Fruit fly (Drosophila melanogaster) whole organism, embryonic: ENCODE data around the gene CG12171.

Source experiments
- Asciz ChIP-seq: fragments of 200-800 bp; sonication (Bioruptor generic); optimal IDR thresholded peaks from 2 replicates; lab custom pipeline; 2017; ENCODE audit warnings: missing biosample characterization, mild to moderate bottlenecking, missing genetic modification characterization, missing genetic modification reagents
- Atf6 ChIP-seq: fragments of 200-800 bp; sonication (Bioruptor generic); IDR thresholded peaks from 2 replicates; pipeline ENCODE4 v1.3.6; 2022; ENCODE audit warnings: missing biosample characterization, missing genetic modification characterization
- B-H2 ChIP-seq: fragments of 200-800 bp; sonication (Bioruptor generic); optimal IDR thresholded peaks from 2 replicates; lab custom pipeline; 2018; ENCODE audit warnings: missing biosample characterization, mild to moderate bottlenecking, missing genetic modification characterization
- CG14965 ChIP-seq: fragments of 200-800 bp; sonication (Bioruptor generic); optimal IDR thresholded peaks from 2 replicates; lab custom pipeline; 2016; ENCODE audit warnings: missing biosample characterization, missing genetic modification characterization, borderline replicate concordance
- CG15269 ChIP-seq: fragments of 200-800 bp; sonication (Bioruptor generic); optimal IDR thresholded peaks from 2 replicates; lab custom pipeline; 2018; ENCODE audit warnings: missing biosample characterization, mild to moderate bottlenecking, missing genetic modification characterization, moderate library complexity
- CG17186 ChIP-seq: fragments of 200-800 bp; sonication (Bioruptor generic); optimal IDR thresholded peaks from 3 replicates; lab custom pipeline; 2017; ENCODE audit warnings: missing biosample characterization, missing genetic modification reagents, missing genetic modification characterization
- CG17568 ChIP-seq: fragments of 200-800 bp; sonication (Bioruptor generic); optimal IDR thresholded peaks from 2 replicates; lab custom pipeline; 2018; ENCODE audit warnings: missing biosample characterization, mild to moderate bottlenecking, missing genetic modification characterization, moderate library complexity
- CG17612 ChIP-seq: fragments of 200-800 bp; sonication (Bioruptor generic); IDR thresholded peaks from 2 replicates; pipeline ENCODE4 v1.3.6; 2022; ENCODE audit warnings: missing biosample characterization, missing genetic modification characterization
- CG1832 ChIP-seq: fragments of 200-800 bp; sonication (Bioruptor generic); optimal IDR thresholded peaks from 2 replicates; lab custom pipeline; 2017; ENCODE audit warnings: missing biosample characterization, mild to moderate bottlenecking, missing genetic modification characterization, inconsistent platforms
- CG2129 ChIP-seq: fragments of 200-800 bp; sonication (Bioruptor generic); IDR thresholded peaks from 2 replicates; pipeline ENCODE4 v1.3.6; 2022; ENCODE audit warnings: missing biosample characterization, missing genetic modification characterization; ENCODE audit not compliant: partially characterized antibody
- CG4360 ChIP-seq: fragments of 200-800 bp; sonication (Bioruptor generic); IDR thresholded peaks from 2 replicates; pipeline ENCODE4 v1.3.6; 2022; ENCODE audit warnings: missing biosample characterization, missing genetic modification characterization
- CG4730 ChIP-seq: fragments of 200-800 bp; sonication (Bioruptor generic); IDR thresholded peaks from 2 replicates; pipeline ENCODE4 v1.3.6; 2022; ENCODE audit warnings: missing biosample characterization, missing genetic modification characterization
- CG7987 ChIP-seq: fragments of 200-800 bp; sonication (Bioruptor generic); optimal IDR thresholded peaks from 2 replicates; lab custom pipeline; 2018; ENCODE audit warnings: missing biosample characterization, mild to moderate bottlenecking, missing genetic modification characterization, moderate library complexity
- CG8478 ChIP-seq: fragments of >200 bp; optimal IDR thresholded peaks from 2 replicates; lab custom pipeline; 2018
- CG9437 ChIP-seq: fragments of 200-800 bp; sonication (Bioruptor generic); optimal IDR thresholded peaks from 2 replicates; lab custom pipeline; 2018; ENCODE audit warnings: missing biosample characterization, mild to moderate bottlenecking, missing genetic modification characterization
- Camta ChIP-seq: fragments of 200-800 bp; sonication (Bioruptor generic); optimal IDR thresholded peaks from 2 replicates; lab custom pipeline; 2016; ENCODE audit warnings: missing biosample characterization, missing genetic modification characterization
- Dad ChIP-seq: fragments of 200-800 bp; sonication (Bioruptor generic); optimal IDR thresholded peaks from 3 replicates; lab custom pipeline; 2016; ENCODE audit warnings: missing biosample characterization, missing genetic modification characterization
- Deaf1 ChIP-seq: fragments of 200-800 bp; optimal IDR thresholded peaks from 3 replicates; lab custom pipeline; 2019; ENCODE audit warnings: missing biosample characterization, mild to moderate bottlenecking, missing genetic modification characterization, moderate library complexity
- Dref ChIP-seq: fragments of 200-800 bp; sonication (Bioruptor generic); IDR thresholded peaks from 2 replicates; pipeline ENCODE4 v1.3.6; 2022; ENCODE audit warnings: missing biosample characterization, missing genetic modification characterization
- Gug ChIP-seq: fragments of 200-800 bp; sonication (Bioruptor generic); IDR thresholded peaks from 4 replicates; pipeline ENCODE4 v1.3.6; 2022; ENCODE audit warnings: missing biosample characterization, missing genetic modification characterization
- HmgZ ChIP-seq: fragments of 200-800 bp; sonication (Bioruptor generic); optimal IDR thresholded peaks from 2 replicates; lab custom pipeline; 2018; ENCODE audit warnings: missing biosample characterization, mild to moderate bottlenecking, missing genetic modification characterization
- Kr ChIP-seq: fragments of 200-800 bp; sonication (Bioruptor generic); optimal IDR thresholded peaks from 2 replicates; lab custom pipeline; 2017; ENCODE audit warnings: missing biosample characterization, mild to moderate bottlenecking, missing genetic modification characterization
- MBD-R2 ChIP-seq: fragments of 200-800 bp; sonication (Bioruptor generic); IDR thresholded peaks from 2 replicates; pipeline ENCODE4 v1.3.6; 2022; ENCODE audit warnings: missing biosample characterization, missing genetic modification characterization
- Myb ChIP-seq: fragments of 200-800 bp; sonication (Bioruptor generic); optimal IDR thresholded peaks from 2 replicates; lab custom pipeline; 2016; ENCODE audit warnings: missing biosample characterization, missing genetic modification characterization
- Nf-YC ChIP-seq: fragments of 200-800 bp; optimal IDR thresholded peaks from 3 replicates; lab custom pipeline; 2019; ENCODE audit warnings: missing biosample characterization, mild to moderate bottlenecking, missing genetic modification characterization, moderate library complexity
- PHDP ChIP-seq: fragments of 200-800 bp; sonication (Bioruptor generic); optimal IDR thresholded peaks from 3 replicates; lab custom pipeline; 2018; ENCODE audit warnings: missing biosample characterization, mild to moderate bottlenecking, missing genetic modification characterization, moderate library complexity
- Poxn ChIP-seq: fragments of 200-800 bp; sonication (Bioruptor generic); IDR thresholded peaks from 2 replicates; pipeline ENCODE4 v1.3.6; 2022; ENCODE audit warnings: missing biosample characterization, missing genetic modification characterization
- Spps ChIP-seq: fragments of 200-800 bp; sonication (Bioruptor generic); optimal IDR thresholded peaks from 2 replicates; lab custom pipeline; 2018; ENCODE audit warnings: missing biosample characterization, mild to moderate bottlenecking, missing genetic modification characterization
- Xrp1 ChIP-seq: fragments of 200-800 bp; sonication (Bioruptor generic); IDR thresholded peaks from 2 replicates; pipeline ENCODE4 v1.3.6; 2022; ENCODE audit warnings: missing biosample characterization, missing genetic modification characterization
- YL-1 ChIP-seq: fragments of 200-800 bp; sonication (Bioruptor generic); optimal IDR thresholded peaks from 3 replicates; lab custom pipeline; 2017; ENCODE audit warnings: missing biosample characterization, mild to moderate bottlenecking, missing genetic modification characterization
- amos ChIP-seq: fragments of 200-800 bp; sonication (Bioruptor generic); IDR thresholded peaks from 2 replicates; pipeline ENCODE4 v1.3.6; 2022; ENCODE audit warnings: missing biosample characterization, missing genetic modification characterization; ENCODE audit not compliant: partially characterized antibody
- az2 ChIP-seq: fragments of 200-800 bp; sonication (Bioruptor generic); optimal IDR thresholded peaks from 3 replicates; lab custom pipeline; 2016; ENCODE audit warnings: missing biosample characterization, missing genetic modification characterization
- bab2 ChIP-seq: fragments of 200-800 bp; sonication (Bioruptor generic); optimal IDR thresholded peaks from 2 replicates; lab custom pipeline; 2016; ENCODE audit warnings: missing biosample characterization, missing genetic modification characterization
- bbx ChIP-seq: fragments of 200-800 bp; sonication (Bioruptor generic); IDR thresholded peaks from 2 replicates; pipeline ENCODE4 v1.3.6; 2022; ENCODE audit warnings: missing biosample characterization, missing genetic modification characterization; ENCODE audit not compliant: partially characterized antibody
- bigmax ChIP-seq: fragments of 200-800 bp; sonication (Bioruptor generic); optimal IDR thresholded peaks from 2 replicates; lab custom pipeline; 2018; ENCODE audit warnings: missing biosample characterization, mild to moderate bottlenecking, missing genetic modification characterization
- chn ChIP-seq: fragments of 200-800 bp; sonication (Bioruptor generic); optimal IDR thresholded peaks from 2 replicates; lab custom pipeline; 2016; ENCODE audit warnings: missing biosample characterization, missing genetic modification characterization
- croc ChIP-seq: fragments of 200-800 bp; sonication (Bioruptor generic); conservative IDR thresholded peaks from 3 replicates; pipeline ENCODE4 v1.3.6; 2022; ENCODE audit warnings: missing biosample characterization, missing genetic modification characterization
- cwo ChIP-seq: fragments of 200-800 bp; sonication (Bioruptor generic); optimal IDR thresholded peaks from 3 replicates; lab custom pipeline; 2017; ENCODE audit warnings: missing biosample characterization, missing genetic modification characterization, mild to moderate bottlenecking, moderate library complexity, missing genetic modification reagents
- fru ChIP-seq: fragments of >200 bp; optimal IDR thresholded peaks from 2 replicates; lab custom pipeline; 2017
- klu ChIP-seq: fragments of 200-800 bp; sonication (Bioruptor generic); IDR thresholded peaks from 2 replicates; pipeline ENCODE4 v1.3.6; 2022; ENCODE audit warnings: missing biosample characterization, missing genetic modification characterization
- luna ChIP-seq: fragments of 200-800 bp; sonication (Bioruptor generic); optimal IDR thresholded peaks from 2 replicates; lab custom pipeline; 2016; ENCODE audit warnings: missing biosample characterization, missing genetic modification characterization
- mam ChIP-seq: fragments of 200-800 bp; sonication (Bioruptor generic); optimal IDR thresholded peaks from 3 replicates; lab custom pipeline; 2016; ENCODE audit warnings: missing biosample characterization, missing genetic modification characterization
- mirr ChIP-seq: fragments of 200-800 bp; sonication (Bioruptor generic); optimal IDR thresholded peaks from 3 replicates; lab custom pipeline; 2018; ENCODE audit warnings: missing biosample characterization, mild to moderate bottlenecking, missing genetic modification characterization
- nau ChIP-seq: fragments of 200-800 bp; sonication (Bioruptor generic); optimal IDR thresholded peaks from 3 replicates; lab custom pipeline; 2017; ENCODE audit warnings: missing biosample characterization, mild to moderate bottlenecking, missing genetic modification characterization, missing genetic modification reagents
- nmo ChIP-seq: fragments of 200-800 bp; sonication (Bioruptor generic); optimal IDR thresholded peaks from 2 replicates; lab custom pipeline; 2018; ENCODE audit warnings: missing biosample characterization, mild to moderate bottlenecking, missing genetic modification characterization, moderate library complexity
- phol ChIP-seq: fragments of 200-800 bp; sonication (Bioruptor generic); optimal IDR thresholded peaks from 3 replicates; lab custom pipeline; 2018; ENCODE audit warnings: missing biosample characterization, mild to moderate bottlenecking, missing genetic modification characterization, moderate library complexity
- run ChIP-seq: fragments of 200-800 bp; sonication (Bioruptor generic); optimal IDR thresholded peaks from 3 replicates; lab custom pipeline; 2018; ENCODE audit warnings: missing biosample characterization, mild to moderate bottlenecking, missing genetic modification characterization
- scrt ChIP-seq: fragments of 200-800 bp; sonication (Bioruptor generic); optimal IDR thresholded peaks from 2 replicates; lab custom pipeline; 2018; ENCODE audit warnings: missing biosample characterization, mild to moderate bottlenecking, missing genetic modification characterization, moderate library complexity
- slp2 ChIP-seq: fragments of 200-800 bp; sonication (Bioruptor generic); optimal IDR thresholded peaks from 2 replicates; lab custom pipeline; 2016; ENCODE audit warnings: missing biosample characterization, missing genetic modification characterization
- sug ChIP-seq: fragments of 200-800 bp; optimal IDR thresholded peaks from 2 replicates; lab custom pipeline; 2019; ENCODE audit warnings: missing biosample characterization, mild to moderate bottlenecking, missing genetic modification characterization, moderate library complexity
- vfl ChIP-seq: fragments of 200-800 bp; sonication (Bioruptor generic); optimal IDR thresholded peaks from 2 replicates; lab custom pipeline; 2016; ENCODE audit warnings: missing biosample characterization, missing genetic modification characterization
- wdn ChIP-seq: fragments of 200-800 bp; sonication (Bioruptor generic); IDR thresholded peaks from 2 replicates; pipeline ENCODE4 v1.3.6; 2022; ENCODE audit warnings: missing biosample characterization, missing genetic modification characterization

The CG12171 gene

DNA sequence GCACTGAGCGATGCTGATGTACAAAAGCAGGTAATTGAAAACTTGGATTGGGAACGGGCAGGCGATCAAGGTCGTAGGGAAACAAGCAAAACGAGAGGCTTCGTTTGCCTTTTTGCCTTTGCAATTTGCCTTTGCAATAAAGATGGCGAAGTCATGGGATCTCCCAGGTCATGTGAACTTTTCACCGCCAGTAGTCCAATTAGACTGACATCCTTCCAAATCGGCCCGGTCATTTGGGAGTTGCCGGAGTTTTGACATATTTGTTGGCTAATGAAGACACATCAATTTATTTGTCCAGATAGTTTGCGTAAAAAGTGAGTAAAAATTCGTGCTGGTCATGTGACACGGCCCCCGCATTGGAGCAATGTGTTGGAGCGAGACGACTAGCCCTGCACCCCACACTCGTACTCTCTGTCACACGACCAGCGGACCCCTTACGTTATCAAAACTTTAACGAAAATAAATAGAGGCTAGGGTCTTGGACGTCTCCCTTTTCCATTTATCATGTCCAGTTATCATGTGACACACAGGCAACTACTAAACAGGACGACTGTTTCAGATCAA lies 41.3 kb upstream of the CG12171 start (continued):
- TF ChIP-seq CG2129 (GFP tag; lab: Robert Waterston, UW) (no peak), B-H2 (GFP tag; lab: Kevin White, UChicago) (peak; percentile 28), Nf-YC (tag; lab: Kevin White, UChicago) (peak; percentile 63), Spps (tag; lab: Kevin White, UChicago) (no peak), nmo (GFP tag; lab: Kevin White, UChicago) (no peak), CG1832 (no peak), CG17568 (GFP tag; lab: Kevin White, UChicago) (no peak), CG17612 (no peak), phol (tag; lab: Kevin White, UChicago) (peak; percentile 28), Poxn (GFP tag; lab: Robert Waterston, UW) (no peak), mam (GFP tag; lab: Kevin White, UChicago) (no peak), CG7987 (GFP tag; lab: Kevin White, UChicago) (no peak), Camta (GFP tag; lab: Kevin White, UChicago) (no peak), croc (GFP tag; lab: Robert Waterston, UW) (no peak), fru (lab: Kevin White, UChicago) (no peak), vfl (no peak), scrt (GFP tag; lab: Kevin White, UChicago) (no peak), CG15269 (tag; lab: Kevin White, UChicago) (no peak), Xrp1 (GFP tag; lab: Robert Waterston, UW) (no peak), CG14965 (GFP tag; lab: Kevin White, UChicago) (no peak), CG17186 (GFP tag; lab: Kevin White, UChicago) (no peak), bbx (GFP tag; lab: Robert Waterston, UW) (0 out of 2 replicates have a peak, but pooled peaks have one; percentile 15), run (no peak), Atf6 (GFP tag; lab: Robert Waterston, UW) (no peak), bab2 (GFP tag; lab: Kevin White, UChicago) (no peak), MBD-R2 (no peak), cwo (GFP tag; lab: Kevin White, UChicago) (peak; percentile 79), chn (GFP tag; lab: Kevin White, UChicago) (no peak), klu (GFP tag; lab: Robert Waterston, UW) (no peak), slp2 (GFP tag; lab: Kevin White, UChicago) (no peak), Dref (GFP tag; lab: Robert Waterston, UW) (no peak), YL-1 (GFP tag; lab: Kevin White, UChicago) (peak; percentile 78), CG4730 (GFP tag; lab: Robert Waterston, UW) (no peak), luna (GFP tag; lab: Kevin White, UChicago) (no peak), PHDP (tag; lab: Kevin White, UChicago) (no peak), Asciz (GFP tag; lab: Kevin White, UChicago) (no peak), CG8478 (lab: Kevin White, UChicago) (peak; percentile 17), sug (tag; lab: Kevin White, UChicago) (peak; percentile 57), amos (GFP tag; lab: Robert Waterston, UW) (peak; percentile 33; the same call in 1 of the 2 replicates), Deaf1 (peak; percentile 41), CG9437 (GFP tag; lab: Kevin White, UChicago) (peak; percentile 97), az2 (GFP tag; lab: Kevin White, UChicago) (no peak), Myb (GFP tag; lab: Kevin White, UChicago) (no peak), wdn (no peak), nau (GFP tag; lab: Kevin White, UChicago) (no peak), Gug (GFP tag; lab: Robert Waterston, UW) (no peak), HmgZ (tag; lab: Kevin White, UChicago) (peak; percentile 31), Dad (GFP tag; lab: Kevin White, UChicago) (no peak), Kr (GFP tag; lab: Kevin White, UChicago) (no peak), CG4360 (GFP tag; lab: Robert Waterston, UW) (no peak), bigmax (GFP tag; lab: Kevin White, UChicago) (peak; percentile 13), mirr (peak; percentile 24)
